Fruit fly (Drosophila melanogaster) whole organism, pupa: ENCODE results near the gene Rbcn-3A.

Source experiments
- CG10348 ChIP-seq: fragments of 200-800 bp; sonication (Bioruptor generic); IDR thresholded peaks from 2 replicates; pipeline ENCODE4 v1.3.6; 2022; ENCODE audit warnings: missing biosample characterization, missing genetic modification characterization
- CG12605 ChIP-seq: fragments of 200-800 bp; sonication (Bioruptor generic); IDR thresholded peaks from 2 replicates; pipeline ENCODE4 v1.3.6; 2022; ENCODE audit warnings: missing biosample characterization, missing genetic modification characterization
- CG13204 ChIP-seq: fragments of 200-800 bp; sonication (Bioruptor generic); optimal IDR thresholded peaks from 2 replicates; lab custom pipeline; 2018; ENCODE audit warnings: missing biosample characterization, mild to moderate bottlenecking, missing genetic modification characterization, moderate library complexity
- CG14655 ChIP-seq: fragments of 200-800 bp; sonication (Bioruptor generic); optimal IDR thresholded peaks from 3 replicates; lab custom pipeline; 2017; ENCODE audit warnings: mild to moderate bottlenecking, missing biosample characterization, missing genetic modification reagents, missing genetic modification characterization
- CG15710 ChIP-seq: fragments of 200-800 bp; sonication (Bioruptor generic); optimal IDR thresholded peaks from 2 replicates; lab custom pipeline; 2018; ENCODE audit warnings: missing biosample characterization, mild to moderate bottlenecking, missing genetic modification characterization, moderate library complexity
- CG17806 ChIP-seq: fragments of 200-800 bp; sonication (Bioruptor generic); optimal IDR thresholded peaks from 2 replicates; lab custom pipeline; 2018; ENCODE audit warnings: missing biosample characterization, mild to moderate bottlenecking, missing genetic modification characterization, moderate library complexity
- CG32121 ChIP-seq: fragments of 200-800 bp; sonication (Bioruptor generic); IDR thresholded peaks from 2 replicates; pipeline ENCODE4 v1.3.6; 2022; ENCODE audit warnings: missing biosample characterization, missing genetic modification characterization
- CG34367 ChIP-seq: fragments of 200-800 bp; sonication (Bioruptor generic); optimal IDR thresholded peaks from 2 replicates; lab custom pipeline; 2018; ENCODE audit warnings: missing biosample characterization, mild to moderate bottlenecking, missing genetic modification characterization
- CG4496 ChIP-seq: fragments of 200-800 bp; sonication (Bioruptor generic); IDR thresholded peaks from 3 replicates; pipeline ENCODE4 v1.3.6; 2022; ENCODE audit warnings: missing biosample characterization, missing genetic modification characterization
- CG8159 ChIP-seq: fragments of 200-800 bp; sonication (Bioruptor generic); optimal IDR thresholded peaks from 3 replicates; lab custom pipeline; 2018; ENCODE audit warnings: missing biosample characterization, mild to moderate bottlenecking, missing genetic modification characterization, moderate library complexity
- CG8301 ChIP-seq: fragments of 200-800 bp; sonication (Bioruptor generic); optimal IDR thresholded peaks from 2 replicates; lab custom pipeline; 2018; ENCODE audit warnings: missing biosample characterization, mild to moderate bottlenecking, missing genetic modification characterization
- CG9948 ChIP-seq: fragments of 200-800 bp; sonication (Bioruptor generic); optimal IDR thresholded peaks from 2 replicates; lab custom pipeline; 2018; ENCODE audit warnings: missing biosample characterization, mild to moderate bottlenecking, missing genetic modification characterization, moderate library complexity
- D1 ChIP-seq: fragments of 200-800 bp; sonication (Bioruptor generic); optimal IDR thresholded peaks from 2 replicates; lab custom pipeline; 2018; ENCODE audit warnings: missing biosample characterization, mild to moderate bottlenecking, missing genetic modification characterization, moderate library complexity
- EcR ChIP-seq: fragments of 200-800 bp; sonication (Bioruptor generic); optimal IDR thresholded peaks from 3 replicates; lab custom pipeline; 2019; ENCODE audit warnings: missing biosample characterization, missing genetic modification characterization, mild to moderate bottlenecking, moderate library complexity, missing genetic modification reagents
- Ets98B ChIP-seq: fragments of 200-800 bp; sonication (Bioruptor generic); IDR thresholded peaks from 2 replicates; pipeline ENCODE4 v1.3.6; 2022; ENCODE audit warnings: missing biosample characterization, missing genetic modification characterization
- Pif1A ChIP-seq: fragments of 200-800 bp; sonication (Bioruptor generic); optimal IDR thresholded peaks from 3 replicates; lab custom pipeline; 2016; ENCODE audit warnings: missing biosample characterization, missing genetic modification characterization
- Pif1B ChIP-seq: fragments of 200-800 bp; sonication (Bioruptor generic); optimal IDR thresholded peaks from 3 replicates; lab custom pipeline; 2016; ENCODE audit warnings: missing biosample characterization, missing genetic modification characterization
- Snoo ChIP-seq: fragments of 200-800 bp; sonication (Bioruptor generic); optimal IDR thresholded peaks from 3 replicates; lab custom pipeline; 2017; ENCODE audit warnings: missing biosample characterization, mild to moderate bottlenecking, missing genetic modification characterization, inconsistent platforms
- fd96Ca ChIP-seq: fragments of 200-800 bp; sonication (Bioruptor generic); IDR thresholded peaks from 3 replicates; pipeline ENCODE4 v1.3.6; 2022; ENCODE audit warnings: missing biosample characterization, missing genetic modification characterization
- gl ChIP-seq: fragments of 200-800 bp; sonication (Bioruptor generic); optimal IDR thresholded peaks from 2 replicates; lab custom pipeline; 2018; ENCODE audit warnings: missing biosample characterization, mild to moderate bottlenecking, missing genetic modification characterization
- rn ChIP-seq: fragments of 200-800 bp; sonication (Bioruptor generic); IDR thresholded peaks from 2 replicates; pipeline ENCODE4 v1.3.6; 2022; ENCODE audit warnings: missing biosample characterization, missing genetic modification characterization

Rbcn-3A gene

DNA sequence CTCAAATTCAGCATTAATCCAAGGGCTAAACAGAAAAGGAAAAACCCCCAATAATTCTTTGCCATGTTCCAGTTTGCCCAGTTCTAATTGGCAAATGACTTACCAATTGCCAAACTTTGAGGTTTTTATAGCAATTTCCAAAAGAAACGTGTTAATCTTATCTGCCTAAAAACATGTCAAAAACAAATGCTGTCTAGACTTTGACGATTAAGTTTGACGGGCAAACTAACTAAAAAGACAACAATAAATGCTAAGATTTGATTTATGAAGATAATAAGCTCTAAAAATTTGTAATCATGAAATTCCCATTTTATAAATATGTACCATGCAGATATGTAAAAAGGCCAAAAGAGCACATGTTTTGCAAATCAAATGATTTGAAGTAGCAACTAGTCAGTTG, 56.7 kb downstream of the Rbcn-3A start, which contains the start of gene CG32751:
Gene CG32751, minus strand, starts transcription at position 101 of the 400 bp plus-strand sequence.
- TF ChIP-seq fd96Ca (GFP tag; lab: Robert Waterston, UW) (no peak), CG9948 (tag; lab: Kevin White, UChicago) (no peak), CG12605 (GFP tag; lab: Robert Waterston, UW) (no peak), CG13204 (no peak), CG17806 (tag; lab: Kevin White, UChicago) (no peak), EcR (GFP tag; lab: Kevin White, UChicago) (no peak), Pif1B (GFP tag; lab: Kevin White, UChicago) (no peak), CG10348 (GFP tag; lab: Robert Waterston, UW) (no peak), CG14655 (GFP tag; lab: Kevin White, UChicago) (no peak), Pif1A (GFP tag; lab: Kevin White, UChicago) (no peak), D1 (tag; lab: Kevin White, UChicago) (no peak), CG8301 (no peak), CG34367 (tag; lab: Kevin White, UChicago) (no peak), gl (tag; lab: Kevin White, UChicago) (no peak), CG32121 (GFP tag; lab: Robert Waterston, UW) (no peak), rn (GFP tag; lab: Robert Waterston, UW) (no peak), Ets98B (no peak), CG8159 (tag; lab: Kevin White, UChicago) (no peak), CG15710 (tag; lab: Kevin White, UChicago) (no peak)
- TF ChIP-seq, all 21 proteins: peak for 0

DNA sequence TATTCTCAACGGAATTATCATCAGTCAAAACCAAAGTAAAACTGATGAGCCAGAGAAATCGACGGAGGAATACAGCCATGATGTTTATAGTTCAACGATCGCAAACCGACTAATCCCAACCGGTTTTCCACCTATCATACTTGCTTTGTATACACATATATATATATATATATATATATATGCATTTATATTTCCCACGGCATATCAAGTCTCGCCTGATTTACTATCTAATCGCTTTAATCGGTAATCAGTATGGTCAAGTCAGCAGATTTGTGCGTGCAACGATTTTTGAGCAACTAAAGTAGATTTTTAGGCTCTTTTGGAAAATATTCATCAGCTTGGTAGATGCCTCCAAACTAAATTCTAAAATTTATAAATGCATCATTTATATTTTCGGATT, 58.9 kb downstream of the Rbcn-3A start, which contains the start of gene CG32750:
Gene CG32750, minus strand, starts transcription at position 101 of the 400 bp plus-strand sequence.
- TF ChIP-seq CG10348 (GFP tag; lab: Robert Waterston, UW) (no peak), rn (GFP tag; lab: Robert Waterston, UW) (no peak), EcR (GFP tag; lab: Kevin White, UChicago) (no peak), CG32121 (GFP tag; lab: Robert Waterston, UW) (no peak), gl (tag; lab: Kevin White, UChicago) (no peak), CG8159 (tag; lab: Kevin White, UChicago) (no peak), CG12605 (GFP tag; lab: Robert Waterston, UW) (no peak), CG17806 (tag; lab: Kevin White, UChicago) (no peak), Ets98B (no peak), CG14655 (GFP tag; lab: Kevin White, UChicago) (no peak), CG13204 (no peak), fd96Ca (GFP tag; lab: Robert Waterston, UW) (no peak), CG9948 (tag; lab: Kevin White, UChicago) (no peak), CG15710 (tag; lab: Kevin White, UChicago) (no peak), CG34367 (tag; lab: Kevin White, UChicago) (no peak), Pif1A (GFP tag; lab: Kevin White, UChicago) (no peak), D1 (tag; lab: Kevin White, UChicago) (no peak), Pif1B (GFP tag; lab: Kevin White, UChicago) (no peak)

DNA sequence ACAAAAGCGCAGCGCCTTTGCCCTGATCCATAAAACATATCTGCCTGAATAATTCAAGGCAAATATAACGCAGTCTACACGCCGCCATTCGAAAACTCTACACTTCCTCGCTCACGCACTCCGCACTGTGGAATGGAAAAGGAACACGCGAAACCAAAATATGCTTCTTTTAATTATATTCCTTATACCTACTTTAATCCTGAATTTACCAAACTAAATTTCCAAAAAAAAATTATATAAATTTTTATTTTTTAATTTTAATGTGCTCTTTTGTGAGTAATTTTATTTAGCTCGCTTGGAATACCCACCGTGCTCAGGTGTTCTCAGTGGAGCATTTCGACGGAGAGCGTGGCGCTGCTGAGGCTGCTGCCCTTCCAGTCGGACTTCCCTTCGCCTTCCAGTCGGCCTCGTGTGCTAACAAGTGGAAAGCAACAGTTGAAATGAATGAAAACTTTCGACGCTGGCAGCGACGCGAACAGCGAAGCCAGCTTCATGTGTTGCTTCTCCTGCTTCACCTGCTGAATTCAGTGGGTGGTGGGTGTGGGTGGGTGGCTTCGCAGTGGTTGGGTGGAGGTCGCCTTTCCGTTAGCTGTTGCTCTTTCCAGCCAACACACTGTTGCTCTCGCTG, 62.0 kb downstream of the Rbcn-3A start:
- TF ChIP-seq Pif1B (GFP tag; lab: Kevin White, UChicago) (peak; percentile 61), CG9948 (tag; lab: Kevin White, UChicago) (peak; percentile 72), CG34367 (tag; lab: Kevin White, UChicago) (peak; percentile 46), CG14655 (GFP tag; lab: Kevin White, UChicago) (peak; percentile 74), CG10348 (GFP tag; lab: Robert Waterston, UW) (peak; percentile 63), D1 (tag; lab: Kevin White, UChicago) (peak; percentile 22), CG4496 (GFP tag; lab: Robert Waterston, UW) (peak; percentile 91), Ets98B (peak; percentile 85), CG15710 (tag; lab: Kevin White, UChicago) (peak; percentile 76), gl (tag; lab: Kevin White, UChicago) (peak; percentile 11), CG17806 (tag; lab: Kevin White, UChicago) (peak; percentile 66), CG12605 (GFP tag; lab: Robert Waterston, UW) (peak; percentile 58), EcR (GFP tag; lab: Kevin White, UChicago) (no peak), CG32121 (GFP tag; lab: Robert Waterston, UW) (peak; percentile 71), fd96Ca (GFP tag; lab: Robert Waterston, UW) (peak; percentile 84), Snoo (no peak), Pif1A (GFP tag; lab: Kevin White, UChicago) (peak; percentile 71), CG8159 (tag; lab: Kevin White, UChicago) (peak; percentile 75), rn (GFP tag; lab: Robert Waterston, UW) (peak; percentile 69), CG8301 (peak; percentile 60), CG13204 (no peak)
- TF ChIP-seq, all 21 proteins: peak for 18

DNA sequence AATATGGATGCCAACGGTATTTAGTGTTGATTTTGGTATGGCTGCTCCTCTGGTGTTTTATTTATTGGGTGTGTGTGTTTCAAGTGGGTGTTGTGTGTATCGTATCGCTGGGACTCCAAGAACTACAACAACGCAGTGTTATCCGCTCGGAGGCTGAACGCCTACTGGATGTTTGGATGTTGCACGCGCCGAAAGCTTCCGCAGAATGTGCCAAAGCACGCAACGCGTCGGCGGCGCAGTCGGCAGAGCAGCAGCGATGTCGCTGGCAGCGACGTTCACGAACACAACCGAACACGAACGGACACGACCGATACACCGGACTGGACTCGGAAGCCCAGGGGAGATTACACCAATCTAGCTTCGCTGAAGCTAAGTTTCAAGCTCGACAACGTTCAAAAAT, 63.0 kb downstream of the Rbcn-3A start, which contains the start of gene Ca-alpha1T:
Gene Ca-alpha1T, minus strand, starts transcription at position 152 of the 400 bp plus-strand sequence.
- TF ChIP-seq CG8301: no peak
- TF ChIP-seq CG13204: no peak
- no peak for TF ChIP-seq D1 (tag; lab: Kevin White, UChicago)
- no peak for TF ChIP-seq Ets98B
- no peak for TF ChIP-seq rn (GFP tag; lab: Robert Waterston, UW)
- TF ChIP-seq Pif1A (GFP tag; lab: Kevin White, UChicago): no peak
- no peak for TF ChIP-seq CG32121 (GFP tag; lab: Robert Waterston, UW)
- TF ChIP-seq CG4496 (GFP tag; lab: Robert Waterston, UW): no peak
- no peak for TF ChIP-seq CG34367 (tag; lab: Kevin White, UChicago)
- no peak for TF ChIP-seq CG8159 (tag; lab: Kevin White, UChicago)
- no peak for TF ChIP-seq gl (tag; lab: Kevin White, UChicago)
- TF ChIP-seq Pif1B (GFP tag; lab: Kevin White, UChicago): no peak
- TF ChIP-seq Snoo: no peak
- no peak for TF ChIP-seq CG17806 (tag; lab: Kevin White, UChicago)
- TF ChIP-seq CG14655 (GFP tag; lab: Kevin White, UChicago): no peak
- TF ChIP-seq CG15710 (tag; lab: Kevin White, UChicago): no peak
- no peak for TF ChIP-seq CG10348 (GFP tag; lab: Robert Waterston, UW)
- no peak for TF ChIP-seq CG12605 (GFP tag; lab: Robert Waterston, UW)
- no peak for TF ChIP-seq fd96Ca (GFP tag; lab: Robert Waterston, UW)
